Fruit fly (Drosophila melanogaster): ENCODE results near the gene side-II.
"Not testable (repeated sequence)": the region's sequence is repeated elsewhere in the genome, so short reads cannot be mapped to it uniquely, and the experiment has no call there.

Gene side-II

DNA sequence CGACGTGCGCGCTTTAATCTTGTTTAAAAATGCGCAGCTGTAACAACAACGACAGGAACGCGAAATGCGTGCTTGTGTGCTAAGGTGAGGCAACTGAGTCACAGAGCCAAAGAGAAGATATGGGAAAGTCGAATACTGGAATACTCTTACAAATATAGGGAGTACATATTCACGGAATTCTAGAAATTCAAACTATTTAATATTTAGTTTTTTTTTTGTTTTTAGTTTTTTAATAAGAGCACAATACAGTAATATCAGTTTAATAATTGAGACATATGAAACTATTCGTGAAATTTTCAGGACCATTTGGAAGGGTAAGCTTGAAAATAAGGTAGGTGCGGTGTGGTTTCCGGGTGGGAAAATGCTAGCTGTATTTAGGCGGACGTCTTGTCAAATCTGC, 84.6 kb downstream of the side-II start:
- TF ChIP-seq noc (tag; optimal IDR thresholded peaks at IDR 0.05) = no peak

DNA sequence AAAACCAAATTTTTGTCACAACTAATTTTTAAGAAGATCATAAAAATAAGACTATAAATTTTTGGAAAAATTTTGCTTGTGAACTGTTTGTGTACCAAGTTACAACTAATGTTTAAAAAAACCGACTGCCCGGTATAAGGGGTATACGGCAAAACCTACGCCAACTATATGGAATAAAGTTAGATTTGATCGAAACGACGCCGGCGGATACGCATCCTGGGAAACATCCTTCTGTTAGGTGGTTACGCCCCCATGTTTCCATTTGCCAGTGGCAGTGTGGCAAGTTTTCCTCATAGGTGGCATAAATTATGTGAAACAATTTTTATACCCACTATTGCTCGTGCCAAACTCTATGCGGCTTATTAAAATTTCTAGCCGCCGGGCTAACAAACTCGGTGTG, 88.5 kb downstream of the side-II start, which contains the start of gene ProtB:
Gene ProtB, minus strand, starts transcription at position 101 of the 400 bp plus-strand sequence.
- TF ChIP-seq noc (tag; optimal IDR thresholded peaks at IDR 0.05) = not testable (repeated sequence)

DNA sequence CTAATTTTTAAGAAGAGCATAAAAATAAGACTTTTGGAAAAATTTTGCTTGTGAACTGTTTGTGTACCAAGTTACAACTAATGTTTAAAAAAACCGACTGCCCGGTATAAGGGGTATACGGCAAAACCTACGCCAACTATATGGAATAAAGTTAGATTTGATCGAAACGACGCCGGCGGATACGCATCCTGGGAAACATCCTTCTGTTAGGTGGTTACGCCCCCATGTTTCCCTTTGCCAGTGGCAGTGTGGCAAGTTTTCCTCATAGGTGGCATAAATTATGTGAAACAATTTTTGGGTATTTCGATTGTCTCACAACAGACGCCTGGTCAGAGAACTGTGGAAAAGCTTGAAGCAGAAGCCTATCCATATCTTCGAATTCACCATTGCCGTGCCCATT, 90.5 kb downstream of the side-II start, which contains the start of gene ProtA:
Gene ProtA, minus strand, starts transcription at position 101 of the 400 bp plus-strand sequence.
- TF ChIP-seq noc (tag; optimal IDR thresholded peaks at IDR 0.05) = not testable (repeated sequence)

DNA sequence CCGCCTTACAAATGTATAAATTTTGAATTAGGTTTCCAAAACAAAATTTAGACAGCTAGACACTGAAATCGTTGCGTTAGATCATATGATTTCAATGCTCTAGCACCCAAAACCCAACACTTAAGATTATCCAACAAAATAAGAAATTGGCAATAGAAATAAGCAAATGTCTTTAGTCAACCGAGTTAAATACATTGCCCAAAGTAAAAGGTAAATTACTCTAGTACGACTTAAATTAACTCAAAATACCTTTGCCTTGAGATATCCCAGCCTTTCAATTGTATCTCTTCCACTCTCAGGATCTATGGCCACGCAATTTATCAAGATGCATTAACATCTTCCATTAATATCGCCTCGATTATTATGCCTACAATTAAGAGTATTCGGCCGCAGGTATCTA, 95.9 kb downstream of the side-II start, which contains the start of gene CG15278:
Gene CG15278, minus strand, starts transcription at position 101 of the 400 bp plus-strand sequence.
- no peak for TF ChIP-seq noc (tag; optimal IDR thresholded peaks at IDR 0.05)

DNA sequence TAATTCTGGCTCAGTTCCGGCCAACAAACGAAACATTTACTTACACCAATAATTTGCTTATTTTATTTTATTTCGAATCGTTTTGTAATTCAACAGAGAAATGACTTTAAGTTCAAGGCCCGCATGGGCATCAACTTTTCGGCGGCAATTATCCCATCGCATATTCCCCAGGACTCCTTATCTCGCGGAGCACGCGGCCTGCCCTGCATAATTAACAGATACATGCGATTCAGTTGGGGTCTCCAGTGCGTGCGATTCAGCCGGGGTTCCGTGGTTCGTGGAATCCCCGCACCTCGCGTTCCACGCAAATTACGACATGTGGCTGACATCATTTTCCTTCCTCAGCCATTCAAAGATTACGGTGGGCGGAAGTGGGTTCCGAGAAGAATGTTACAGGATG, 100.2 kb downstream of the side-II start, which contains the start of gene CG4480:
Gene CG4480, minus strand, starts transcription at position 101 of the 400 bp plus-strand sequence.
- no peak for TF ChIP-seq noc (tag; optimal IDR thresholded peaks at IDR 0.05)

Data from whole organism, larva.